Fruit fly (Drosophila melanogaster) whole organism, wandering third instar larva: ENCODE data around the gene Lgr1.

Experiments used
- Abd-B ChIP-seq: fragments of >200 bp; optimal IDR thresholded peaks from 2 replicates; lab custom pipeline; 2017; ENCODE audit warnings: missing biosample characterization, missing genetic modification characterization
- br ChIP-seq: fragments of 200-800 bp; sonication (Bioruptor generic); optimal IDR thresholded peaks from 2 replicates; lab custom pipeline; 2016; ENCODE audit warnings: missing biosample characterization, missing genetic modification characterization
- dl ChIP-seq, 2 experiments: fragments of 175-275, 200-275 bp in 1 of 2; fragments of 200-275 bp in 1 of 2; sonication (Bioruptor generic); optimal IDR thresholded peaks; lab custom pipeline; 2018; ENCODE audit warnings: mild to moderate bottlenecking in 2 of 2, missing biosample characterization in 2 of 2, missing genetic modification characterization in 2 of 2, moderate library complexity in 2 of 2; ENCODE audit not compliant: partially characterized antibody in 2 of 2, insufficient read depth in 1 of 2
- h ChIP-seq: fragments of 200-800 bp; sonication (Bioruptor generic); optimal IDR thresholded peaks from 3 replicates; lab custom pipeline; 2016; ENCODE audit warnings: missing biosample characterization, mild to moderate bottlenecking, missing genetic modification characterization
- woc ChIP-seq: sonication (Bioruptor generic); optimal IDR thresholded peaks from 2 replicates; lab custom pipeline; 2016; ENCODE audit warnings: missing biosample characterization, mild to moderate bottlenecking, missing genetic modification characterization

dm6 chr3R:17680639-17681302 is 44.8 kb upstream of the Lgr1 start:
- TF ChIP-seq dl (GFP tag; optimal IDR thresholded peaks at IDR 0.05; lab: Kevin White, UChicago; ENCODE audit: insufficient read depth in 1 of 2, partially characterized antibody in 2 of 2) (no peak), Abd-B (no peak), woc (GFP tag; lab: Kevin White, UChicago) (peak; percentile 64), br (GFP tag; lab: Kevin White, UChicago) (no peak), h (GFP tag; lab: Kevin White, UChicago) (peak; percentile 24)
